Worm (Caenorhabditis elegans) whole organism, L4 larva: ENCODE results near the gene cdc-48.1.

Experiments used
- dpl-1 ChIP-seq: fragments of 150-350 bp; optimal IDR thresholded peaks from 2 replicates; lab custom pipeline; 2014; ENCODE audit warnings: missing biosample characterization, missing genetic modification reagents, missing genetic modification characterization
- fos-1 ChIP-seq: fragments of 150-350 bp; optimal IDR thresholded peaks from 2 replicates; lab custom pipeline; 2014; ENCODE audit warnings: missing biosample characterization, missing genetic modification characterization
- zag-1 ChIP-seq: fragments of 150-350 bp; optimal IDR thresholded peaks from 2 replicates; lab custom pipeline; 2014; ENCODE audit warnings: missing biosample characterization, missing genetic modification characterization

ce11 chrII:10603560-10603959, 40.4 kb upstream of the cdc-48.1 start:
- TF ChIP-seq dpl-1 (GFP tag; lab: Kevin White, UChicago) (no peak), zag-1 (tag; lab: Kevin White, UChicago) (no peak), fos-1 (no peak)
